Fruit fly (Drosophila melanogaster): ENCODE data around the gene CG14324.

DNA sequence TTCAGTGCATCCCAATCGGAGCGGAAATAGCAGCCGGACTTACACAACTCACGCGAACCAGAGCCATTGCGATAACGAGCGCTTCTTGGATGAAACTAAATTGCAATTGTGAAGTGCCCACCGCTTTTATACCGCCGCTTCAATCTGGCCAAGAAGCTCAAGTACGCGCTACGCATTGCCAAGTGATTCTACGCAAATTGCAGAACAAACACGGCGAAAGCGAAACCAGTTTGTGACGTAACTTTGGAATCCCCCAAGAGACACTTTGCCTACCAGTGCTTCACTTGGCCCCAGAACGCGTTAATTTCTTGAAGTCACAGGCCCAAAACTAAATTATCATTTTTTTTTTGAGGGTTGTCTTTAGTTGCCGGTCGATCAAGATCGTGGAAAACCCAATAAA, 7.2 kb downstream of the CG14324 start, which contains the start of gene Edg91:
- no peak for TF ChIP-seq CG7987 (GFP tag; optimal IDR thresholded peaks at IDR 0.05)
- TF ChIP-seq CG7271 (tag; optimal IDR thresholded peaks at IDR 0.05) = no peak
- TF ChIP-seq NC2β (GFP tag; optimal IDR thresholded peaks at IDR 0.05) = no peak
- TF ChIP-seq al (GFP tag; IDR thresholded peaks at IDR 0.05) = no peak
- no peak for TF ChIP-seq vvl (GFP tag; IDR thresholded peaks at IDR 0.05)
- TF ChIP-seq HLH4C (GFP tag; IDR thresholded peaks at IDR 0.05; ENCODE audit: partially characterized antibody) = no peak
- no peak for TF ChIP-seq Nf-YB (GFP tag; optimal IDR thresholded peaks at IDR 0.05)
- no peak for TF ChIP-seq sd (tag; optimal IDR thresholded peaks at IDR 0.05)
- TF ChIP-seq Fer1 (GFP tag; optimal IDR thresholded peaks at IDR 0.05) = no peak

All from whole organism, embryonic.